Worm (Caenorhabditis elegans): ENCODE measurements around the gene ufd-2.
A peak's percentile ranks its signal among the peaks of the same experiment; 100 is the strongest.

Gene ufd-2

DNA sequence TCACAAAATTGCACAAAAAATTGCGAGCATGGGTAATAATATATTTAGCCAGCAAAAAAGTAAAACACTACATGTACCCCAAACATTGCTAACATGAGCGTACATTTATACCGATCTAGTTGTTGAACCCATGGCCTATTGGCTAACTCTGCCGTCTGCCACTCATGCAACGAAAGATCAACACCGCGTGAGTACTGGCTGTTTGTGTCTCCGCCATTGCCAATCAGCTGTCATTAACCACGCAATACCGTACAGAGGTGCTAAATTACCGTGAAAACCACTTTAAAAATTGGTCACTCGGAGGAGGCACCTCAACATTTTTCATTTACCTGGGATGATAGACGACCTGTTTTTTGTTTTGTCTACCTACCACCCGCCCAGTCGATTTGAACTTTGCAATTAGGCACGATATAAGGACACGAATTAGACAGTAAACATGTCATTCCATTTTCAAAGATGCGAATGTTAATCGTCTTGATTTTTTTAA is 12.8 kb downstream of the ufd-2 start, which contains the start of gene K02C4.2 (continued):
- TF ChIP-seq sptf-1 (tag; optimal IDR thresholded peaks at IDR 0.05) (no peak), nhr-19 (GFP tag; conservative IDR thresholded peaks at IDR 0.05) (peak; percentile 71), unc-30 (tag; optimal IDR thresholded peaks at IDR 0.05) (no peak), elt-2 (tag; optimal IDR thresholded peaks at IDR 0.05) (peak; percentile 59), lin-35 (GFP tag; optimal IDR thresholded peaks at IDR 0.05) (peak; percentile 66 to 88), nhr-71 (tag; optimal IDR thresholded peaks at IDR 0.05) (peak; percentile 83), pag-3 (tag; optimal IDR thresholded peaks at IDR 0.05; ENCODE audit: borderline replicate concordance, insufficient read depth) (peak; percentile 84), nhr-76 (tag; optimal IDR thresholded peaks at IDR 0.05) (peak; percentile 71), nhr-12 (tag; optimal IDR thresholded peaks at IDR 0.05) (no peak), lin-14 (GFP tag; optimal IDR thresholded peaks at IDR 0.05) (peak; percentile 78), efl-3 (GFP tag; optimal IDR thresholded peaks at IDR 0.05) (no peak), ces-1 (GFP tag; optimal IDR thresholded peaks at IDR 0.05) (no peak), lsy-2 (tag; optimal IDR thresholded peaks at IDR 0.05) (peak; percentile 59 to 83), unc-130 (tag; optimal IDR thresholded peaks at IDR 0.05) (peak; percentile 89)

DNA sequence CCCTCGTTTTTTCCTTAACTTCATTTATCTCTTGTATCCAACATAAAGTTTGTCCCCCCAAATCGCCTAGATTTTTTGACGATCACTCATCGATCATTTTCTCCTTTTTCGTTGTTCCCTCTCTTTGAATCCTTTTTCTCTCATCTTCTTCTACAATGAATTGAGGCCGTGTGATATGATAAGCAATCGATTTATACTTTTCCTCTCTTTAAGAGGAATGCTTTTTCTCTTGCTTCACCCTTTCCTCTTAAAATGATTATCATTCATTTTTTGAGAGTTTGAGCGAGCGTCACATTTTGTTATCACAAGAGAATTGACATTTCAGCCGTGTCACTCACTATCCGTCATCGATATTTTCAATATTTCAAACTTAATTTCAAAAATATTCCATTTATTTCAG is 15.5 kb downstream of the ufd-2 start, which contains the start of gene K02C4.5:
Gene K02C4.5 (plus strand): TSS at position 395 of the 400 bp plus-strand sequence.
- TF ChIP-seq nhr-71 (tag; optimal IDR thresholded peaks at IDR 0.05) (peak; percentile 0), ceh-63 (GFP tag; optimal IDR thresholded peaks at IDR 0.05) (no peak), lin-14 (GFP tag; optimal IDR thresholded peaks at IDR 0.05) (peak; percentile 15), nhr-20 (tag; optimal IDR thresholded peaks at IDR 0.05) (peak; percentile 7), elt-2 (tag; optimal IDR thresholded peaks at IDR 0.05) (peak; percentile 58), blmp-1 (tag; optimal IDR thresholded peaks at IDR 0.05) (peak; percentile 89), efl-1 (optimal IDR thresholded peaks at IDR 0.05) (no peak), efl-1 (GFP tag; optimal IDR thresholded peaks at IDR 0.05 in 1 of 2) (no peak), elt-3 (tag; optimal IDR thresholded peaks at IDR 0.05) (peak in 2 of 6 experiments; percentile 50 to 62), sup-37 (GFP tag; optimal IDR thresholded peaks at IDR 0.05) (no peak), mep-1 (tag; optimal IDR thresholded peaks at IDR 0.05) (peak; percentile 33), unc-98 (GFP tag; IDR thresholded peaks at IDR 0.05) (no peak)

DNA sequence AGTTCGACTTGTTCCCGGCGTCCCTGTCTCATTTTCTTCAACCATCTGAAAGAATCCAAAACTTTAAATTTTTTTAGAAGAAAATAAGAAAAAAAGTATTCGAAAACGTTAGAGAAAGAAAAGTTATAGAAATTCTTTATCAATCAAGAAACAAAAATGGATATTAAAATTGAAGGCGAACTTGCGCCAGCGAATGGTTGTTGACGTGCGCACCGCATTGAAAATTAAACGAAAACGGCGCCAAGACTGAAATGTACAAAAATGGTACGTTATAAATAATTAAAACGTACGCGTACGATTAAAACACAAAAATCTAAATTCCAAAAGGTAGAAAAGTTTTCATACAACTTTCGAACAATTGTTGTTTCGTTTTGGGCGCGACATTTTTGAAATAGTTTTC is 24.3 kb downstream of the ufd-2 start, which contains the start of gene K02C4.3:
Gene K02C4.3 (minus strand): TSS at position 51 of the 400 bp plus-strand sequence.
- no peak for TF ChIP-seq nhr-28 (tag; optimal IDR thresholded peaks at IDR 0.05)
- TF ChIP-seq nhr-85 (tag), result peak; percentile 79
- peak; percentile 42 for TF ChIP-seq lin-15B (tag; optimal IDR thresholded peaks at IDR 0.05)
- TF ChIP-seq vab-15 (tag; optimal IDR thresholded peaks at IDR 0.05), result no peak
- peak; percentile 39 for TF ChIP-seq C16A3.4 (tag; optimal IDR thresholded peaks at IDR 0.05)
- TF ChIP-seq nhr-90 (tag; optimal IDR thresholded peaks at IDR 0.05; ENCODE audit: poor library complexity), result peak; percentile 77
- peak; percentile 89 for TF ChIP-seq snpc-4 (tag; optimal IDR thresholded peaks at IDR 0.05)
- no peak for TF ChIP-seq ama-1 (optimal IDR thresholded peaks at IDR 0.05)
- TF ChIP-seq unc-98 (GFP tag; IDR thresholded peaks at IDR 0.05), result no peak
- peak; percentile 25 for TF ChIP-seq sup-37 (GFP tag; optimal IDR thresholded peaks at IDR 0.05)
- no peak for TF ChIP-seq sptf-1 (tag; optimal IDR thresholded peaks at IDR 0.05)
- TF ChIP-seq lin-13 (GFP tag; optimal IDR thresholded peaks at IDR 0.05), result peak; percentile 49
- TF ChIP-seq tlp-1 (tag; optimal IDR thresholded peaks at IDR 0.05), result no peak
- no peak for TF ChIP-seq mab-9 (GFP tag; IDR thresholded peaks at IDR 0.05)
- TF ChIP-seq efl-1 (optimal IDR thresholded peaks at IDR 0.05), result peak; percentile 90 to 93
- peak; percentile 90 to 99 for TF ChIP-seq efl-1 (GFP tag; optimal IDR thresholded peaks at IDR 0.05 in 1 of 2)
- no peak for TF ChIP-seq unc-30 (tag; optimal IDR thresholded peaks at IDR 0.05)
- TF ChIP-seq skn-1 (tag; optimal IDR thresholded peaks at IDR 0.05), result peak; percentile 77
- peak; percentile 72 for TF ChIP-seq ceh-8 (GFP tag; optimal IDR thresholded peaks at IDR 0.05)
- TF ChIP-seq hlh-17 (GFP tag; optimal IDR thresholded peaks at IDR 0.05; ENCODE audit: borderline replicate concordance), result no peak
- peak; percentile 60 for TF ChIP-seq lin-39 (tag; optimal IDR thresholded peaks at IDR 0.05)
- peak; percentile 64 for TF ChIP-seq unc-130 (tag; optimal IDR thresholded peaks at IDR 0.05)
- TF ChIP-seq hlh-4 (tag; optimal IDR thresholded peaks at IDR 0.05), result no peak
- peak; percentile 55 for TF ChIP-seq C04F5.9 (tag; optimal IDR thresholded peaks at IDR 0.05)
- peak; percentile 24 for TF ChIP-seq aly-2 (tag; optimal IDR thresholded peaks at IDR 0.05)
- TF ChIP-seq lir-3 (tag; optimal IDR thresholded peaks at IDR 0.05; ENCODE audit: poor library complexity), result peak; percentile 50
- TF ChIP-seq fkh-10 (GFP tag; optimal IDR thresholded peaks at IDR 0.05), result no peak
- TF ChIP-seq egl-27 (tag; optimal IDR thresholded peaks at IDR 0.05), result no peak
- TF ChIP-seq mdl-1 (tag; optimal IDR thresholded peaks at IDR 0.05), result peak in 1 of 2 experiments; percentile 60
- TF ChIP-seq nhr-12 (tag; optimal IDR thresholded peaks at IDR 0.05), result no peak
- TF ChIP-seq F16B12.6 (tag; optimal IDR thresholded peaks at IDR 0.05), result peak; percentile 28
- no peak for TF ChIP-seq hpl-2 (GFP tag; optimal IDR thresholded peaks at IDR 0.05)
- TF ChIP-seq elt-2 (tag; optimal IDR thresholded peaks at IDR 0.05), result peak; percentile 18
- peak; percentile 35 for TF ChIP-seq unc-86 (tag; optimal IDR thresholded peaks at IDR 0.05)
